Worm (Caenorhabditis elegans): ENCODE results near the gene F20D6.2.

Gene F20D6.2

ce11 chrV:8185737-8186136 lies at the start of gene F20D6.2:
Gene F20D6.2, plus strand, starts transcription at chrV:8186037.
- TF ChIP-seq ceh-82 (tag; optimal IDR thresholded peaks at IDR 0.05) (no peak), snpc-4 (tag; optimal IDR thresholded peaks at IDR 0.05) (no peak), ama-1 (optimal IDR thresholded peaks at IDR 0.05) (no peak), sea-2 (GFP tag; optimal IDR thresholded peaks at IDR 0.05) (no peak), fkh-10 (GFP tag; optimal IDR thresholded peaks at IDR 0.05) (no peak), mdl-1 (tag; optimal IDR thresholded peaks at IDR 0.05) (no peak), ceh-28 (tag; optimal IDR thresholded peaks at IDR 0.05) (no peak), nhr-25 (tag; optimal IDR thresholded peaks at IDR 0.05) (no peak), tbx-2 (tag; optimal IDR thresholded peaks at IDR 0.05) (no peak), fos-1 (tag; optimal IDR thresholded peaks at IDR 0.05) (no peak), jun-1 (tag; optimal IDR thresholded peaks at IDR 0.05) (no peak), pqm-1 (tag; optimal IDR thresholded peaks at IDR 0.05) (no peak)

- TF ChIP-seq ama-1 (optimal IDR thresholded peaks at IDR 0.05) (no peak), pqm-1 (tag; optimal IDR thresholded peaks at IDR 0.05) (no peak), nhr-23 (tag; optimal IDR thresholded peaks at IDR 0.05) (no peak), mdl-1 (tag; optimal IDR thresholded peaks at IDR 0.05) (no peak), ztf-4 (tag; optimal IDR thresholded peaks at IDR 0.05) (no peak), ceh-16 (tag; optimal IDR thresholded peaks at IDR 0.05) (no peak), hmg-11 (tag; optimal IDR thresholded peaks at IDR 0.05) (no peak), ZK546.5 (tag; optimal IDR thresholded peaks at IDR 0.05) (no peak), sea-2 (GFP tag; optimal IDR thresholded peaks at IDR 0.05) (no peak), fkh-2 (tag; optimal IDR thresholded peaks at IDR 0.05) (no peak), nhr-237 (tag; optimal IDR thresholded peaks at IDR 0.05) (no peak), nhr-25 (tag; optimal IDR thresholded peaks at IDR 0.05) (no peak), nhr-77 (tag; optimal IDR thresholded peaks at IDR 0.05) (no peak), fos-1 (tag; optimal IDR thresholded peaks at IDR 0.05) (no peak), unc-62 (GFP tag; optimal IDR thresholded peaks at IDR 0.05) (no peak), zag-1 (tag; optimal IDR thresholded peaks at IDR 0.05) (no peak)
Observed at ce11 chrV:8143605-8144004, 42.2 kb upstream of the F20D6.2 start, which contains the start of gene D1014.2. Gene D1014.2, plus strand, starts transcription at chrV:8143905.

ce11 chrV:8144515-8144914 lies 41.3 kb upstream of the F20D6.2 start:
- no peak for TF ChIP-seq jun-1 (tag; optimal IDR thresholded peaks at IDR 0.05)
- no peak for TF ChIP-seq lsy-12 (tag; optimal IDR thresholded peaks at IDR 0.05)
- TF ChIP-seq fkh-2 (tag; optimal IDR thresholded peaks at IDR 0.05) = no peak
- no peak for TF ChIP-seq nhr-76 (tag; optimal IDR thresholded peaks at IDR 0.05)
- TF ChIP-seq hmg-11 (tag; optimal IDR thresholded peaks at IDR 0.05) = no peak
- no peak for TF ChIP-seq nhr-43 (tag; optimal IDR thresholded peaks at IDR 0.05; ENCODE audit: poor library complexity, severe bottlenecking)
- TF ChIP-seq elt-1 (tag; optimal IDR thresholded peaks at IDR 0.05) = no peak
- TF ChIP-seq pha-4 (tag; optimal IDR thresholded peaks at IDR 0.05) = no peak

ce11 chrV:8145329-8145728 lies 40.5 kb upstream of the F20D6.2 start, which contains the start of gene D1014.13:
Gene D1014.13, plus strand, starts transcription at chrV:8145629.
- TF ChIP-seq fkh-10 (GFP tag; optimal IDR thresholded peaks at IDR 0.05) (no peak), mdl-1 (tag; optimal IDR thresholded peaks at IDR 0.05) (no peak), nhr-11 (tag; optimal IDR thresholded peaks at IDR 0.05) (no peak), nfya-1 (tag; optimal IDR thresholded peaks at IDR 0.05; ENCODE audit: insufficient read depth) (no peak)

- TF ChIP-seq sea-2 (GFP tag; optimal IDR thresholded peaks at IDR 0.05) (no peak), mdl-1 (tag; optimal IDR thresholded peaks at IDR 0.05) (no peak), lin-15B (tag; optimal IDR thresholded peaks at IDR 0.05) (no peak), ZK546.5 (tag; optimal IDR thresholded peaks at IDR 0.05) (no peak), lin-39 (tag; optimal IDR thresholded peaks at IDR 0.05) (no peak), nhr-67 (tag; optimal IDR thresholded peaks at IDR 0.05) (no peak), snpc-4 (tag; optimal IDR thresholded peaks at IDR 0.05) (no peak), nhr-11 (tag; optimal IDR thresholded peaks at IDR 0.05) (no peak), eor-1 (tag; optimal IDR thresholded peaks at IDR 0.05) (no peak), fkh-10 (GFP tag; optimal IDR thresholded peaks at IDR 0.05) (no peak), nfya-1 (tag; optimal IDR thresholded peaks at IDR 0.05; ENCODE audit: insufficient read depth) (no peak), ceh-9 (tag; optimal IDR thresholded peaks at IDR 0.05) (no peak), elt-1 (tag; optimal IDR thresholded peaks at IDR 0.05) (no peak), unc-39 (tag; optimal IDR thresholded peaks at IDR 0.05) (no peak), egl-27 (tag; optimal IDR thresholded peaks at IDR 0.05) (no peak), fkh-2 (tag; optimal IDR thresholded peaks at IDR 0.05) (no peak), ceh-82 (tag; optimal IDR thresholded peaks at IDR 0.05) (no peak), elt-2 (tag; optimal IDR thresholded peaks at IDR 0.05) (no peak), nhr-25 (tag; optimal IDR thresholded peaks at IDR 0.05) (no peak), nhr-77 (tag; optimal IDR thresholded peaks at IDR 0.05) (no peak)
Observed at ce11 chrV:8155743-8156142, 30.1 kb upstream of the F20D6.2 start.

Measured in whole organism, L3 larva.